Worm (Caenorhabditis elegans) whole organism, L2 larva: ENCODE data around the gene F10E9.10.

Experiments used
- ceh-82 ChIP-seq: fragments of 150-350 bp; optimal IDR thresholded peaks from 2 replicates; lab custom pipeline; 2014; ENCODE audit warnings: missing biosample characterization, missing genetic modification characterization
- elt-1 ChIP-seq: fragments of 150-350 bp; optimal IDR thresholded peaks from 2 replicates; lab custom pipeline; 2014; ENCODE audit warnings: missing biosample characterization, missing genetic modification characterization
- lin-11 ChIP-seq: fragments of 150-350 bp; sonication (generic microtip); optimal IDR thresholded peaks from 2 replicates; lab custom pipeline; 2014; ENCODE audit warnings: missing biosample characterization, missing genetic modification characterization, inconsistent platforms, mixed read lengths
- lin-39 ChIP-seq: fragments of 150-350 bp; optimal IDR thresholded peaks from 2 replicates; lab custom pipeline; 2014; ENCODE audit warnings: missing biosample characterization, missing genetic modification reagents, missing genetic modification characterization
- nhr-11 ChIP-seq: fragments of 150-350 bp; optimal IDR thresholded peaks from 2 replicates; lab custom pipeline; 2014; ENCODE audit warnings: missing biosample characterization, missing genetic modification characterization
- nhr-12 ChIP-seq: fragments of 150-350 bp; optimal IDR thresholded peaks from 2 replicates; lab custom pipeline; 2014; ENCODE audit warnings: missing biosample characterization, missing genetic modification characterization
- nhr-23 ChIP-seq: fragments of 150-350 bp; optimal IDR thresholded peaks from 2 replicates; lab custom pipeline; 2014; ENCODE audit warnings: missing biosample characterization, missing genetic modification reagents, missing genetic modification characterization
- nhr-237 ChIP-seq: fragments of 150-350 bp; optimal IDR thresholded peaks from 2 replicates; lab custom pipeline; 2014; ENCODE audit warnings: missing biosample characterization, missing genetic modification characterization
- nhr-77 ChIP-seq: fragments of 150-350 bp; optimal IDR thresholded peaks from 2 replicates; lab custom pipeline; 2014; ENCODE audit warnings: missing biosample characterization, missing genetic modification characterization
- sem-4 ChIP-seq: fragments of 150-350 bp; optimal IDR thresholded peaks from 2 replicates; lab custom pipeline; 2014; ENCODE audit warnings: missing biosample characterization, missing genetic modification reagents, missing genetic modification characterization
- skn-1 ChIP-seq: sonication (generic microtip); optimal IDR thresholded peaks from 2 replicates; lab custom pipeline; 2017; ENCODE audit warnings: missing biosample characterization, missing genetic modification characterization
- unc-39 ChIP-seq: fragments of 150-350 bp; optimal IDR thresholded peaks from 2 replicates; lab custom pipeline; 2014; ENCODE audit warnings: missing biosample characterization, missing genetic modification characterization
- unc-62 ChIP-seq: fragments of 150-350 bp; optimal IDR thresholded peaks from 2 replicates; lab custom pipeline; 2014; ENCODE audit warnings: missing biosample characterization, missing genetic modification reagents, missing genetic modification characterization
- ztf-11 ChIP-seq: sonication (generic microtip); optimal IDR thresholded peaks from 2 replicates; lab custom pipeline; 2017; ENCODE audit warnings: missing biosample characterization, missing genetic modification characterization

DNA sequence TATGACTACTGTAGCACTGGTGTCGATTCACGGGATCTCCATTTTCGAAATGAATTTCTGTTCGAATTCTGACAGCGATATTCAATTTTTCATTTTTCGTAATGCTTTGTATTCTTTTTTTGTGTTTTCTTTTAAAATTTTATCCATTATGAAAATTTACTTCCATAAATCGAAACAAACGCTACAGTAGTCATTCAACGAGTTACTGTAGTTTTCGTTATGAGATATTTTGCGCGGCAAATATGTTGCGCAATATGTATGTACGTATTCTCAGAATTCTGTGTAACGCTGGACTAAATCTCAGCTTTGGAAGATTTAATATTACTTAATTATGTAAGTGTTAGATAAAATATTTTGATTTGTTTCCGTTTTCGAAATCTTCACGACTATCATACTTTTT is 49.1 kb upstream of the F10E9.10 start:
- TF ChIP-seq lin-11 (tag; lab: Kevin White, UChicago) = no peak
- no peak for TF ChIP-seq nhr-237
- TF ChIP-seq unc-62 = no peak
- TF ChIP-seq nhr-11 (tag; lab: Kevin White, UChicago) = no peak
- TF ChIP-seq elt-1 (tag; lab: Kevin White, UChicago) = no peak
- TF ChIP-seq nhr-12 (tag; lab: Kevin White, UChicago) = no peak
- no peak for TF ChIP-seq unc-39 (tag; lab: Kevin White, UChicago)
- no peak for TF ChIP-seq ceh-82
- TF ChIP-seq sem-4 (tag; lab: Kevin White, UChicago) = no peak
- TF ChIP-seq lin-39 = no peak
- no peak for TF ChIP-seq ztf-11
- TF ChIP-seq nhr-77 = no peak
- no peak for TF ChIP-seq skn-1 (tag; lab: Kevin White, UChicago)
- no peak for TF ChIP-seq nhr-23 (tag; lab: Kevin White, UChicago)
